Fruit fly (Drosophila melanogaster) whole organism, prepupa: ENCODE measurements around the gene CG3841.

Experiments used
- CG11294 ChIP-seq: fragments of 200-800 bp; sonication (Bioruptor generic); IDR thresholded peaks from 2 replicates; pipeline ENCODE4 v1.3.6; 2022; ENCODE audit warnings: missing biosample characterization, missing genetic modification characterization
- CG15336 ChIP-seq: fragments of 200-800 bp; sonication (Bioruptor generic); IDR thresholded peaks from 2 replicates; pipeline ENCODE4 v1.3.6; 2022; ENCODE audit warnings: missing biosample characterization, missing genetic modification characterization
- CG16779 ChIP-seq: fragments of 200-800 bp; sonication (Bioruptor generic); optimal IDR thresholded peaks from 3 replicates; lab custom pipeline; 2017; ENCODE audit warnings: missing biosample characterization, mild to moderate bottlenecking, missing genetic modification characterization
- CG3032 ChIP-seq: fragments of 200-800 bp; optimal IDR thresholded peaks from 2 replicates; lab custom pipeline; 2019; ENCODE audit warnings: missing biosample characterization, mild to moderate bottlenecking, missing genetic modification characterization, moderate library complexity
- CG32006 ChIP-seq: fragments of 200-800 bp; sonication (Bioruptor generic); optimal IDR thresholded peaks from 3 replicates; lab custom pipeline; 2017; ENCODE audit warnings: missing biosample characterization, mild to moderate bottlenecking, missing genetic modification characterization
- CG34406 ChIP-seq: fragments of 200-800 bp; sonication (Bioruptor generic); optimal IDR thresholded peaks from 3 replicates; lab custom pipeline; 2016; ENCODE audit warnings: missing biosample characterization, missing genetic modification characterization
- CG3919 ChIP-seq: fragments of 200-800 bp; sonication (Bioruptor generic); optimal IDR thresholded peaks from 3 replicates; lab custom pipeline; 2016; ENCODE audit warnings: missing biosample characterization, missing genetic modification characterization
- CG6163 ChIP-seq: fragments of 200-800 bp; sonication (Bioruptor generic); IDR thresholded peaks from 3 replicates; pipeline ENCODE4 v1.3.6; 2022; ENCODE audit warnings: missing biosample characterization, missing genetic modification characterization
- CG6276 ChIP-seq: fragments of 200-800 bp; sonication (Bioruptor generic); optimal IDR thresholded peaks from 2 replicates; lab custom pipeline; 2017; ENCODE audit warnings: missing biosample characterization, mild to moderate bottlenecking, missing genetic modification characterization
- CG6792 ChIP-seq: fragments of 200-800 bp; sonication (Bioruptor generic); optimal IDR thresholded peaks from 3 replicates; lab custom pipeline; 2016; ENCODE audit warnings: missing biosample characterization, missing genetic modification characterization
- CG6854 ChIP-seq: fragments of 200-800 bp; sonication (Bioruptor generic); optimal IDR thresholded peaks from 2 replicates; lab custom pipeline; 2017; ENCODE audit warnings: missing biosample characterization, mild to moderate bottlenecking, missing genetic modification characterization
- CG7368 ChIP-seq: fragments of 200-800 bp; sonication (Bioruptor generic); optimal IDR thresholded peaks from 3 replicates; lab custom pipeline; 2016; ENCODE audit warnings: missing biosample characterization, missing genetic modification characterization
- CG8119 ChIP-seq: fragments of 200-800 bp; sonication (Bioruptor generic); IDR thresholded peaks from 3 replicates; pipeline ENCODE4 v1.3.6; 2022; ENCODE audit warnings: missing biosample characterization, missing genetic modification characterization
- CG8632 ChIP-seq: fragments of 200-800 bp; sonication (Bioruptor generic); optimal IDR thresholded peaks from 3 replicates; lab custom pipeline; 2016; ENCODE audit warnings: missing biosample characterization, missing genetic modification characterization
- CG9139 ChIP-seq: fragments of 200-800 bp; sonication (Bioruptor generic); optimal IDR thresholded peaks from 3 replicates; lab custom pipeline; 2017; ENCODE audit warnings: missing biosample characterization, mild to moderate bottlenecking, missing genetic modification characterization
- Eip78C ChIP-seq: fragments of 200-800 bp; sonication (Bioruptor generic); peaks from one replicate; lab custom pipeline; 2016; ENCODE audit warnings: missing biosample characterization, missing genetic modification characterization
- Eip93F ChIP-seq: fragments of 200-800 bp; sonication (Bioruptor generic); optimal IDR thresholded peaks from 2 replicates; lab custom pipeline; 2016; ENCODE audit warnings: missing biosample characterization, mild to moderate bottlenecking, missing genetic modification characterization
- Ets96B ChIP-seq: fragments of 200-800 bp; optimal IDR thresholded peaks from 2 replicates; lab custom pipeline; 2019; ENCODE audit warnings: missing biosample characterization, mild to moderate bottlenecking, missing genetic modification characterization, moderate library complexity
- Gug ChIP-seq: fragments of 200-800 bp; sonication (Bioruptor generic); IDR thresholded peaks from 2 replicates; pipeline ENCODE4 v1.3.6; 2022; ENCODE audit warnings: missing biosample characterization, missing genetic modification characterization
- Hr38 ChIP-seq: sonication (Bioruptor generic); optimal IDR thresholded peaks from 2 replicates; lab custom pipeline; 2016; ENCODE audit warnings: missing biosample characterization, missing genetic modification characterization
- Lpt ChIP-seq: fragments of 200-800 bp; sonication (Bioruptor generic); optimal IDR thresholded peaks from 3 replicates; lab custom pipeline; 2016; ENCODE audit warnings: missing biosample characterization, missing genetic modification characterization
- OdsH ChIP-seq: fragments of 200-800 bp; sonication (Bioruptor generic); optimal IDR thresholded peaks from 3 replicates; lab custom pipeline; 2016; ENCODE audit warnings: missing biosample characterization, missing genetic modification characterization
- Sox14 ChIP-seq: fragments of 200-800 bp; sonication (Bioruptor generic); optimal IDR thresholded peaks from 3 replicates; lab custom pipeline; 2016; ENCODE audit warnings: missing biosample characterization, missing genetic modification characterization
- Sox15 ChIP-seq: fragments of 200-800 bp; sonication (Bioruptor generic); optimal IDR thresholded peaks from 3 replicates; lab custom pipeline; 2016; ENCODE audit warnings: missing biosample characterization, missing genetic modification characterization
- acj6 ChIP-seq: fragments of 200-800 bp; sonication (Bioruptor generic); optimal IDR thresholded peaks from 3 replicates; lab custom pipeline; 2016; ENCODE audit warnings: missing biosample characterization, missing genetic modification characterization
- cyc ChIP-seq: fragments of 200-800 bp; sonication (Bioruptor generic); optimal IDR thresholded peaks from 3 replicates; lab custom pipeline; 2016; ENCODE audit warnings: missing biosample characterization, missing genetic modification characterization
- dsx ChIP-seq: fragments of 200-800 bp; optimal IDR thresholded peaks from 3 replicates; lab custom pipeline; 2019; ENCODE audit warnings: missing biosample characterization, mild to moderate bottlenecking, missing genetic modification characterization, moderate library complexity; ENCODE audit not compliant: poor library complexity, severe bottlenecking
- eg ChIP-seq: fragments of 200-800 bp; sonication (Bioruptor generic); IDR thresholded peaks from 3 replicates; pipeline ENCODE4 v1.3.6; 2022; ENCODE audit warnings: missing biosample characterization, missing genetic modification characterization
- fd85E ChIP-seq: fragments of 200-800 bp; sonication (Bioruptor generic); optimal IDR thresholded peaks from 3 replicates; lab custom pipeline; 2016; ENCODE audit warnings: missing biosample characterization, missing genetic modification characterization
- fkh ChIP-seq: fragments of 200-800 bp; sonication (Bioruptor generic); optimal IDR thresholded peaks from 3 replicates; lab custom pipeline; 2017; ENCODE audit warnings: missing biosample characterization, mild to moderate bottlenecking, missing genetic modification characterization, moderate library complexity
- net ChIP-seq: fragments of 200-800 bp; sonication (Bioruptor generic); optimal IDR thresholded peaks from 3 replicates; lab custom pipeline; 2016; ENCODE audit warnings: missing biosample characterization, missing genetic modification characterization
- pdm3 ChIP-seq: fragments of 200-800 bp; sonication (Bioruptor generic); optimal IDR thresholded peaks from 3 replicates; lab custom pipeline; 2016; ENCODE audit warnings: missing biosample characterization, missing genetic modification characterization
- salr ChIP-seq, 2 experiments: fragments of 200-800 bp; sonication (Bioruptor generic); optimal IDR thresholded peaks; 3 replicates each; lab custom pipeline; 2016 to 2018; ENCODE audit warnings: missing biosample characterization in 2 of 2, missing genetic modification characterization in 2 of 2, mild to moderate bottlenecking in 1 of 2
- spab ChIP-seq: fragments of 200-800 bp; sonication (Bioruptor generic); optimal IDR thresholded peaks from 2 replicates; lab custom pipeline; 2017; ENCODE audit warnings: missing biosample characterization, mild to moderate bottlenecking, missing genetic modification characterization, missing genetic modification reagents
- svp ChIP-seq: fragments of 200-800 bp; sonication (Bioruptor generic); peaks from one replicate; lab custom pipeline; 2016; ENCODE audit warnings: missing biosample characterization, missing genetic modification characterization
- topi ChIP-seq: fragments of 200-800 bp; sonication (Bioruptor generic); optimal IDR thresholded peaks from 3 replicates; lab custom pipeline; 2016; ENCODE audit warnings: missing biosample characterization, missing genetic modification characterization
- vri ChIP-seq: fragments of 200-800 bp; sonication (Bioruptor generic); optimal IDR thresholded peaks from 3 replicates; lab custom pipeline; 2016; ENCODE audit warnings: missing biosample characterization, mild to moderate bottlenecking, missing genetic modification characterization

CG3841 gene

dm6 chr2L:9613006-9613690, 23.9 kb downstream of the CG3841 start, which contains the start of gene Trx2 (continued):
- TF ChIP-seq vri (GFP tag; lab: Kevin White, UChicago) = peak; percentile 84
- no peak; the same call in 2 of the 3 replicates for TF ChIP-seq CG8119 (GFP tag; lab: Robert Waterston, UW)
- TF ChIP-seq cyc (GFP tag; lab: Kevin White, UChicago) = no peak
- no peak for TF ChIP-seq OdsH

DNA sequence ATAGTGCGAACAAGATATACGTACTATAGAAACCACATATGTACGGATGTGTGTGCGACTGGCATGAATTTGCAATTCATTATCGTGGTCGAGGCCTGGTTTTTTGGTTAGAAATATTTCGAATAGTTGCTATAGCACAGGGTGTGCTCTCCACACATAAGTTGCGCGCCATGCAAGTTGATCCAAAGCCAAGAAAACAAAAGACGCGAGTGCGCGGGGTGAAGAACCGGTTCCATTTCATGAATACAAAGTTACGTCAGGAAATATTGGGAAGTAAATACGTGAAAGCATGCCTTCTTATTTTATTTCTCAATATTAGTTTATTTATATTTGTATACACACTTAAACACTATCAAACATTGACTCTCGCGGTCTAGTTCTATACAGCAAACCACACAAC, 24.6 kb downstream of the CG3841 start:
- peak; percentile 15; the same call in 1 of the 2 replicates for TF ChIP-seq CG11294
- peak; percentile 29 for TF ChIP-seq net (GFP tag; lab: Kevin White, UChicago)
- peak; percentile 76 for TF ChIP-seq dsx (GFP tag; lab: Kevin White, UChicago)
- peak; percentile 34; the same call in 1 of the 2 replicates for TF ChIP-seq CG15336 (GFP tag; lab: Robert Waterston, UW)
- TF ChIP-seq CG6854 (GFP tag; lab: Kevin White, UChicago) = no peak
- TF ChIP-seq CG8119 (GFP tag; lab: Robert Waterston, UW) = 0 out of 3 replicates have a peak, but pooled peaks have one; percentile 12
- TF ChIP-seq CG3919 (GFP tag; lab: Kevin White, UChicago) = no peak
- TF ChIP-seq CG34406 = no peak
- TF ChIP-seq vri (GFP tag; lab: Kevin White, UChicago) = peak; percentile 49
- TF ChIP-seq eg (GFP tag; lab: Robert Waterston, UW) = peak; percentile 63; the same call in 2 of the 3 replicates
- no peak for TF ChIP-seq CG3032
- peak; percentile 18 for TF ChIP-seq CG32006 (GFP tag; lab: Kevin White, UChicago)
- peak; percentile 33 for TF ChIP-seq fkh
- no peak for TF ChIP-seq topi (GFP tag; lab: Kevin White, UChicago)
- TF ChIP-seq Eip78C (GFP tag; lab: Kevin White, UChicago) = peak; percentile 61
- TF ChIP-seq Sox15 (GFP tag; lab: Kevin White, UChicago) = no peak

- TF ChIP-seq fkh (peak; percentile 44), CG7368 (GFP tag; lab: Kevin White, UChicago) (no peak), vri (GFP tag; lab: Kevin White, UChicago) (peak; percentile 51), svp (GFP tag; lab: Kevin White, UChicago) (peak; percentile 34)
- TF ChIP-seq, all 60 proteins: peak for 3
Observed at dm6 chr2L:9614674-9615258, 25.5 kb downstream of the CG3841 start.

DNA sequence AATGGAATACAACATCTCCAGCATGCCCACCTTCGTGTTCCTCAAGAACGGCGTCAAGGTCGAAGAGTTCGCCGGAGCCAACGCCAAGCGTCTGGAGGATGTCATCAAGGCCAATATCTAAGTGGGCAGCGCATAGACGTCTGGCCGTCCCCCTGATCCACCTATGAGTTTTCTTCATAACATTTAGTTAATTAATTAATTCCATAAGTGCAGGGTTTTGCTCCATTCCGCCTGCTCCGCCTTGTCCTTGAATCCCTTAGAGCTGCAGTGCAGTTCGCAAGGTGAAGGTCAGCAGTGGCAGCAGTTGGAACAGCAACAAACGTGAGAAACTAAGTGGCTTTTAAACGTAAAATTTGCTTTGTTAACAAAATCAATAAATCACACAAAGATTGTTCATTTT, 26.3 kb downstream of the CG3841 start:
- TF ChIP-seq svp (GFP tag; lab: Kevin White, UChicago) = peak; percentile 72
- TF ChIP-seq Sox15 (GFP tag; lab: Kevin White, UChicago) = no peak
- TF ChIP-seq, all 60 proteins: peak for 1

dm6 chr2L:9615983-9616519, 26.8 kb downstream of the CG3841 start, which contains the start of gene GlcAT-S:
GlcAT-S (plus strand) TSS chr2L:9616469.
- TF ChIP-seq vri (GFP tag; lab: Kevin White, UChicago) (peak; percentile 90), svp (GFP tag; lab: Kevin White, UChicago) (no peak), Eip93F (GFP tag; lab: Kevin White, UChicago) (peak; percentile 15)

DNA sequence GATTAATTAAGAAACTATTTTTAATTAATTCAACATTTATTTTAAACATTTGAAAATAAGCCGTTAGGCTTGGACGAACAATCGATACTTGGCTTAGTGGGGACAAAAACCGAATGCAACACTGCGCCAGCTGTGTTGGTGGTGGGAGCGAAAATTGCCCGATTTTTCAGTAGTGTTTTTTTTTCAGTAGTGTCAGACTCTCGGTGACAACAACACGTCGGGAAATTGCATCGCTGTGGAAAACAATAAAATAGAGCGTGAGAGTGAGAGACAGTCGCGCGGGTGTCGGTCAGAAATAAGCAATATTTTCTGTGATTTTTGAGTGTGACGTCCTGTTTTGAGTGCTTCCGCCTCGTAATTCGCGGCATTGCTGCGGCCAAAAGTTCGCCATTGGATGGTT, 27.4 kb downstream of the CG3841 start:
- TF ChIP-seq CG6163 (peak; percentile 72; the same call in 2 of the 3 replicates), CG6276 (peak; percentile 31), svp (GFP tag; lab: Kevin White, UChicago) (peak; percentile 67), fd85E (no peak), CG6792 (GFP tag; lab: Kevin White, UChicago) (peak; percentile 4), salr (GFP tag; optimal IDR thresholded peaks at IDR 0.05; lab: Kevin White, UChicago) (peak in 1 of 2 experiments; percentile 16), net (GFP tag; lab: Kevin White, UChicago) (no peak), CG32006 (GFP tag; lab: Kevin White, UChicago) (no peak), CG3032 (no peak), CG16779 (tag; lab: Kevin White, UChicago) (peak; percentile 49), Lpt (GFP tag; lab: Kevin White, UChicago) (no peak), eg (GFP tag; lab: Robert Waterston, UW) (peak; percentile 71), spab (GFP tag; lab: Kevin White, UChicago) (no peak), Eip78C (GFP tag; lab: Kevin White, UChicago) (peak; percentile 36), fkh (no peak), pdm3 (GFP tag; lab: Kevin White, UChicago) (peak; percentile 29), acj6 (GFP tag; lab: Kevin White, UChicago) (peak; percentile 1), Gug (GFP tag; lab: Robert Waterston, UW) (no peak), CG8632 (GFP tag; lab: Kevin White, UChicago) (no peak), Hr38 (GFP tag; lab: Kevin White, UChicago) (no peak), OdsH (peak; percentile 18), Sox14 (GFP tag; lab: Kevin White, UChicago) (peak; percentile 22), dsx (GFP tag; lab: Kevin White, UChicago) (no peak), CG9139 (GFP tag; lab: Kevin White, UChicago) (no peak), CG15336 (GFP tag; lab: Robert Waterston, UW) (peak; percentile 45; the same call in 1 of the 2 replicates), Ets96B (tag; lab: Kevin White, UChicago) (no peak)
